Fruit fly (Drosophila melanogaster) whole organism, embryonic: ENCODE data around the gene Eip63F-1.

Source experiments
- Ada2b ChIP-seq: fragments of 200-800 bp; sonication (Bioruptor generic); IDR thresholded peaks from 2 replicates; pipeline ENCODE4 v1.3.6; 2022; ENCODE audit warnings: missing biosample characterization, missing genetic modification characterization
- Atf6 ChIP-seq: fragments of 200-800 bp; sonication (Bioruptor generic); IDR thresholded peaks from 2 replicates; pipeline ENCODE4 v1.3.6; 2022; ENCODE audit warnings: missing biosample characterization, missing genetic modification characterization
- CG10654 ChIP-seq: fragments of 200-800 bp; sonication (Bioruptor generic); optimal IDR thresholded peaks from 2 replicates; lab custom pipeline; 2016; ENCODE audit warnings: missing biosample characterization, missing genetic modification characterization
- CG10959 ChIP-seq: fragments of 200-800 bp; sonication (Bioruptor generic); IDR thresholded peaks from 2 replicates; pipeline ENCODE4 v1.3.6; 2022; ENCODE audit warnings: missing biosample characterization, missing genetic modification characterization
- CG12071 ChIP-seq: fragments of 200-800 bp; sonication (Bioruptor generic); optimal IDR thresholded peaks from 3 replicates; lab custom pipeline; 2018; ENCODE audit warnings: missing biosample characterization, mild to moderate bottlenecking, missing genetic modification characterization
- CG12744 ChIP-seq: fragments of 200-800 bp; sonication (Bioruptor generic); optimal IDR thresholded peaks from 2 replicates; lab custom pipeline; 2016; ENCODE audit warnings: missing biosample characterization, missing genetic modification characterization
- CG13775 ChIP-seq: fragments of 200-800 bp; sonication (Bioruptor generic); optimal IDR thresholded peaks from 3 replicates; lab custom pipeline; 2017; ENCODE audit warnings: missing biosample characterization, mild to moderate bottlenecking, missing genetic modification characterization
- CG14860 ChIP-seq: fragments of 200-800 bp; sonication (Bioruptor generic); IDR thresholded peaks from 3 replicates; pipeline ENCODE4 v1.3.6; 2022; ENCODE audit warnings: missing biosample characterization, missing genetic modification characterization; ENCODE audit not compliant: partially characterized antibody
- CG14965 ChIP-seq: fragments of 200-800 bp; sonication (Bioruptor generic); optimal IDR thresholded peaks from 2 replicates; lab custom pipeline; 2016; ENCODE audit warnings: missing biosample characterization, missing genetic modification characterization, borderline replicate concordance
- CG3065 ChIP-seq: fragments of 200-800 bp; sonication (Bioruptor generic); optimal IDR thresholded peaks from 2 replicates; lab custom pipeline; 2016; ENCODE audit warnings: missing biosample characterization, missing genetic modification characterization
- CG34376 ChIP-seq: fragments of 200-800 bp; sonication (Bioruptor generic); optimal IDR thresholded peaks from 2 replicates; lab custom pipeline; 2018; ENCODE audit warnings: missing biosample characterization, mild to moderate bottlenecking, missing genetic modification characterization
- CG3726 ChIP-seq: fragments of 200-800 bp; sonication (Bioruptor generic); IDR thresholded peaks from 3 replicates; pipeline ENCODE4, ENCODE4 v1.3.6; 2022; ENCODE audit warnings: missing biosample characterization, missing genetic modification characterization
- CG42726 ChIP-seq: fragments of 200-800 bp; sonication (Bioruptor generic); IDR thresholded peaks from 2 replicates; pipeline ENCODE4 v1.3.6; 2022; ENCODE audit warnings: missing biosample characterization, missing genetic modification characterization; ENCODE audit not compliant: partially characterized antibody
- CG6175 ChIP-seq: fragments of 200-800 bp; sonication (Bioruptor generic); IDR thresholded peaks from 3 replicates; pipeline ENCODE4 v1.3.6; 2022; ENCODE audit warnings: missing biosample characterization, missing genetic modification characterization
- CG7271 ChIP-seq: fragments of 200-800 bp; sonication (Bioruptor generic); optimal IDR thresholded peaks from 2 replicates; lab custom pipeline; 2018; ENCODE audit warnings: missing biosample characterization, mild to moderate bottlenecking, missing genetic modification characterization, moderate library complexity
- CG8359 ChIP-seq: fragments of 200-800 bp; sonication (Bioruptor generic); optimal IDR thresholded peaks from 2 replicates; lab custom pipeline; 2017; ENCODE audit warnings: missing biosample characterization, mild to moderate bottlenecking, missing genetic modification characterization, borderline replicate concordance
- CG9437 ChIP-seq: fragments of 200-800 bp; sonication (Bioruptor generic); optimal IDR thresholded peaks from 2 replicates; lab custom pipeline; 2018; ENCODE audit warnings: missing biosample characterization, mild to moderate bottlenecking, missing genetic modification characterization
- CG9727 ChIP-seq: fragments of 200-800 bp; sonication (Bioruptor generic); optimal IDR thresholded peaks from 3 replicates; lab custom pipeline; 2017; ENCODE audit warnings: missing biosample characterization, mild to moderate bottlenecking, missing genetic modification characterization
- CHES-1-like ChIP-seq: fragments of 200-800 bp; sonication (Bioruptor generic); optimal IDR thresholded peaks from 2 replicates; lab custom pipeline; 2016; ENCODE audit warnings: missing biosample characterization, missing genetic modification characterization
- Dbx ChIP-seq: fragments of 200-800 bp; sonication (Bioruptor generic); IDR thresholded peaks from 3 replicates; pipeline ENCODE4 v1.3.6; 2022; ENCODE audit warnings: missing biosample characterization, missing genetic modification characterization
- Dfd ChIP-seq, 2 experiments: fragments of >200 bp; optimal IDR thresholded peaks; 2 replicates each; lab custom pipeline; 2017; ENCODE audit warnings: missing biosample characterization in 2 of 2, missing genetic modification characterization in 2 of 2
- Dll ChIP-seq: fragments of 200-800 bp; sonication (Bioruptor generic); IDR thresholded peaks from 4 replicates; pipeline ENCODE4 v1.3.6; 2022; ENCODE audit warnings: missing biosample characterization, missing genetic modification characterization; ENCODE audit not compliant: partially characterized antibody
- Doc2 ChIP-seq: fragments of 200-800 bp; sonication (Bioruptor generic); IDR thresholded peaks from 2 replicates; pipeline ENCODE4 v1.3.6; 2022; ENCODE audit warnings: missing biosample characterization, missing genetic modification characterization
- Eip74EF ChIP-seq, 2 experiments: fragments of 200-800 bp in 1 of 2; fragments of >200 bp in 1 of 2; sonication (Bioruptor generic) in 1 of 2; optimal IDR thresholded peaks; 2 replicates each; lab custom pipeline; 2017 to 2019; ENCODE audit warnings: missing biosample characterization in 2 of 2, missing genetic modification characterization in 2 of 2, mild to moderate bottlenecking in 1 of 2, moderate library complexity in 1 of 2
- Fer3 ChIP-seq: fragments of 200-800 bp; sonication (Bioruptor generic); optimal IDR thresholded peaks from 2 replicates; lab custom pipeline; 2018; ENCODE audit warnings: missing biosample characterization, mild to moderate bottlenecking, missing genetic modification characterization, moderate library complexity
- Gsc ChIP-seq: fragments of 200-800 bp; sonication (Bioruptor generic); IDR thresholded peaks from 2 replicates; pipeline ENCODE4 v1.3.6; 2022; ENCODE audit warnings: missing biosample characterization, missing genetic modification characterization
- HLHmδ ChIP-seq: fragments of 200-800 bp; sonication (Bioruptor generic); optimal IDR thresholded peaks from 2 replicates; lab custom pipeline; 2018; ENCODE audit warnings: missing biosample characterization, mild to moderate bottlenecking, missing genetic modification characterization, moderate library complexity
- Hr51 ChIP-seq, 2 experiments: fragments of 200-800 bp; sonication (Bioruptor generic); optimal IDR thresholded peaks; 2 replicates in 1 of 2; 3 replicates in 1 of 2; lab custom pipeline; 2016 to 2018; ENCODE audit warnings: missing biosample characterization in 2 of 2, missing genetic modification characterization in 2 of 2, mild to moderate bottlenecking in 1 of 2, moderate library complexity in 1 of 2
- Sry-β ChIP-seq: fragments of 200-800 bp; sonication (Bioruptor generic); optimal IDR thresholded peaks from 2 replicates; lab custom pipeline; 2018; ENCODE audit warnings: missing biosample characterization, mild to moderate bottlenecking, missing genetic modification characterization, moderate library complexity
- Stat92E ChIP-seq, 3 experiments: fragments of >200 bp in 2 of 3; fragments of 200-800 bp in 1 of 3; sonication (Bioruptor generic) in 1 of 3; optimal IDR thresholded peaks; 2 replicates each; lab custom pipeline; 2017 to 2019; ENCODE audit warnings: missing biosample characterization in 3 of 3, missing genetic modification characterization in 3 of 3, mild to moderate bottlenecking in 1 of 3, moderate library complexity in 1 of 3
- Usf ChIP-seq: fragments of 200-800 bp; sonication (Bioruptor generic); optimal IDR thresholded peaks from 2 replicates; lab custom pipeline; 2017; ENCODE audit warnings: missing genotype, missing biosample characterization, missing genetic modification characterization
- caup ChIP-seq: fragments of 200-800 bp; sonication (Bioruptor generic); optimal IDR thresholded peaks from 3 replicates; lab custom pipeline; 2017; ENCODE audit warnings: missing biosample characterization, mild to moderate bottlenecking, missing genetic modification characterization, moderate library complexity; ENCODE audit not compliant: severe bottlenecking
- chif ChIP-seq, 2 experiments: fragments of 200-800 bp; sonication (Bioruptor generic); optimal IDR thresholded peaks; 3 replicates each; lab custom pipeline; 2016; ENCODE audit warnings: missing biosample characterization in 2 of 2, missing genetic modification characterization in 2 of 2
- corto ChIP-seq: fragments of 200-800 bp; sonication (Bioruptor generic); optimal IDR thresholded peaks from 2 replicates; lab custom pipeline; 2016; ENCODE audit warnings: missing biosample characterization, mild to moderate bottlenecking, missing genetic modification characterization, moderate library complexity
- crc ChIP-seq: fragments of 200-800 bp; sonication (Bioruptor generic); optimal IDR thresholded peaks from 2 replicates; lab custom pipeline; 2016; ENCODE audit warnings: missing biosample characterization, missing genetic modification characterization
- croc ChIP-seq: fragments of 200-800 bp; sonication (Bioruptor generic); conservative IDR thresholded peaks from 3 replicates; pipeline ENCODE4 v1.3.6; 2022; ENCODE audit warnings: missing biosample characterization, missing genetic modification characterization
- dpn ChIP-seq, 2 experiments: fragments of 200-800 bp; sonication (Bioruptor generic); optimal IDR thresholded peaks; 3 replicates each; lab custom pipeline; 2016; ENCODE audit warnings: missing biosample characterization in 2 of 2, missing genetic modification characterization in 2 of 2
- grau ChIP-seq: fragments of 200-800 bp; optimal IDR thresholded peaks from 3 replicates; lab custom pipeline; 2019; ENCODE audit warnings: missing biosample characterization, mild to moderate bottlenecking, missing genetic modification characterization, moderate library complexity
- hb ChIP-seq: fragments of 200-800 bp; sonication (Bioruptor generic); IDR thresholded peaks from 3 replicates; pipeline ENCODE4 v1.3.6; 2022; ENCODE audit warnings: missing biosample characterization, missing genetic modification characterization; ENCODE audit not compliant: partially characterized antibody
- pan ChIP-seq, 4 experiments: fragments of >200 bp in 3 of 4; fragments of 200-800 bp in 1 of 4; sonication (Bioruptor generic) in 1 of 4; optimal IDR thresholded peaks in 3 of 4; IDR thresholded peaks in 1 of 4; 2 replicates each; pipeline versions ENCODE4 v1.3.6 to Lab custom; 2017 to 2022; ENCODE audit warnings: missing biosample characterization in 2 of 4, missing genetic modification characterization in 2 of 4, mixed read lengths in 1 of 4
- phol ChIP-seq: fragments of 200-800 bp; sonication (Bioruptor generic); optimal IDR thresholded peaks from 3 replicates; lab custom pipeline; 2018; ENCODE audit warnings: missing biosample characterization, mild to moderate bottlenecking, missing genetic modification characterization, moderate library complexity
- prd ChIP-seq, 3 experiments: fragments of >200 bp in 2 of 3; fragments of 200-800 bp in 1 of 3; sonication (Bioruptor generic) in 1 of 3; optimal IDR thresholded peaks in 2 of 3; IDR thresholded peaks in 1 of 3; 2 replicates in 2 of 3; 3 replicates in 1 of 3; pipeline versions ENCODE4 v1.3.6 to Lab custom; 2017 to 2022; ENCODE audit warnings: missing biosample characterization in 1 of 3, missing genetic modification characterization in 1 of 3
- shn ChIP-seq: fragments of 200-800 bp; sonication (Bioruptor generic); optimal IDR thresholded peaks from 3 replicates; lab custom pipeline; 2016; ENCODE audit warnings: missing biosample characterization, missing genetic modification characterization
- slbo ChIP-seq: fragments of 200-800 bp; sonication (Bioruptor generic); IDR thresholded peaks from 2 replicates; pipeline ENCODE4 v1.3.6; 2022; ENCODE audit warnings: missing biosample characterization, missing genetic modification characterization
- sob ChIP-seq: fragments of 200-800 bp; sonication (Bioruptor generic); IDR thresholded peaks from 2 replicates; pipeline ENCODE4 v1.3.6; 2022; ENCODE audit warnings: missing biosample characterization, missing genetic modification characterization
- ssp ChIP-seq: fragments of 200-800 bp; sonication (Bioruptor generic); IDR thresholded peaks from 2 replicates; pipeline ENCODE4 v1.3.6; 2022; ENCODE audit warnings: missing biosample characterization, missing genetic modification characterization
- tgo ChIP-seq: fragments of 200-800 bp; sonication (Bioruptor generic); IDR thresholded peaks from 3 replicates; pipeline ENCODE4 v1.3.6; 2022; ENCODE audit warnings: missing biosample characterization, missing genetic modification characterization
- vvl ChIP-seq: fragments of 200-800 bp; sonication (Bioruptor generic); IDR thresholded peaks from 2 replicates; pipeline ENCODE4 v1.3.6; 2022; ENCODE audit warnings: missing biosample characterization, missing genetic modification characterization

The Eip63F-1 gene

DNA sequence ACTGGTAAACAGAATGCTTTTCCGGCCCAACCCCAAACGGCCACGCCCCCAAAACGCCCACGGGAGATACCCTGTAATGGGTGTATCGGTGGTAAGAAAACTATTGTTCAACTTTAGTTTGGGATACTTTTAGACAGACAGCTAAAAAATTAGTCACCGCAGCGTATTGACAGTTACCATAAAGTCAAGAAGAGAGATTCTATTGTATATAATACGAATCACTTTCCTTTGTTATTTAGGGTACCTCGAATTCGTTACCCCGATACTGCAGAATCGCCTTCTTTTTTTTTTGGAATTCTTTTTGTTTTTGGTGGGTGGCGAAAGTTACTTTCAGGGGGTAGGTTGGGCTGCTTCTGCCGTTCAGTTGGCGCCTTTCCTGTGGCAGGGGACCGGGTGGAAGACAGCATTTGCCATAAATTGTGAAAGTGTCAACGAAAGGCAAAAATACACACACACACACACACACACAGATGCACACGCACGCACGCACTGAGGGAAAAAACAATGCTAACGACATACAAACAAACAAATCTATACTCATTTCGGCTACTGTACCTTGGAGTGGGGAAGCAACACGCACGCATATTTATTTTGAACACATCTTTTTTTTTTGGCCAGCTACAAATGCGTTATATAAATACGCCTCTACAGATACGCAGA, 35.1 kb upstream of the Eip63F-1 start (continued):
- peak; percentile 26; the same call in 2 of the 3 replicates for TF ChIP-seq tgo (GFP tag; lab: Robert Waterston, UW)
- TF ChIP-seq CG13775 (GFP tag; lab: Kevin White, UChicago): peak; percentile 29
- no peak for TF ChIP-seq pan (optimal IDR thresholded peaks at IDR 0.05; lab: Kevin White, UChicago)
- TF ChIP-seq pan (GFP tag; optimal IDR thresholded peaks at IDR 0.05 in 1 of 2, IDR thresholded peaks at IDR 0.05 in 1 of 2): peak in 1 of 2 experiments; percentile 50
- TF ChIP-seq Fer3 (tag; lab: Kevin White, UChicago): peak; percentile 25
- no peak for TF ChIP-seq corto
- no peak for TF ChIP-seq Gsc
- TF ChIP-seq CG3065 (GFP tag; lab: Kevin White, UChicago): peak; percentile 14
- peak; percentile 56 for TF ChIP-seq grau (tag; lab: Kevin White, UChicago)
- TF ChIP-seq phol (tag; lab: Kevin White, UChicago): peak; percentile 32
- TF ChIP-seq Dfd (GFP tag; optimal IDR thresholded peaks at IDR 0.05; lab: Kevin White, UChicago): peak in 1 of 2 experiments; percentile 57
- TF ChIP-seq CHES-1-like: no peak
- no peak for TF ChIP-seq CG3726 (GFP tag; lab: Robert Waterston, UW)
- TF ChIP-seq CG9437 (GFP tag; lab: Kevin White, UChicago): peak; percentile 15
- no peak for TF ChIP-seq crc (GFP tag; lab: Kevin White, UChicago)
- no peak for TF ChIP-seq Stat92E (GFP tag; optimal IDR thresholded peaks at IDR 0.05; lab: Kevin White, UChicago)
- no peak for TF ChIP-seq Dbx (GFP tag; lab: Robert Waterston, UW)
- TF ChIP-seq slbo (GFP tag; lab: Robert Waterston, UW): peak; percentile 66
- peak; percentile 6 to 16 for TF ChIP-seq chif (GFP tag; optimal IDR thresholded peaks at IDR 0.05; lab: Kevin White, UChicago)
- TF ChIP-seq Ada2b: no peak
- TF ChIP-seq CG42726 (GFP tag; lab: Robert Waterston, UW): no peak
- 0 out of 2 replicates have a peak, but pooled peaks have one; percentile 46 for TF ChIP-seq vvl (GFP tag; lab: Robert Waterston, UW)
- no peak for TF ChIP-seq ssp (GFP tag; lab: Robert Waterston, UW)
- no peak for TF ChIP-seq CG10959 (GFP tag; lab: Robert Waterston, UW)
- no peak for TF ChIP-seq CG34376
- TF ChIP-seq CG10654 (GFP tag; lab: Kevin White, UChicago): no peak
- no peak for TF ChIP-seq Usf (GFP tag; lab: Kevin White, UChicago)
- TF ChIP-seq CG9727 (GFP tag; lab: Kevin White, UChicago): peak; percentile 57
- TF ChIP-seq shn (GFP tag; lab: Kevin White, UChicago): no peak
- peak in 1 of 2 experiments; percentile 65 for TF ChIP-seq Hr51 (GFP tag; optimal IDR thresholded peaks at IDR 0.05; lab: Kevin White, UChicago)
- no peak for TF ChIP-seq CG12071
- no peak for TF ChIP-seq CG7271 (tag; lab: Kevin White, UChicago)
- TF ChIP-seq sob: peak; percentile 35; the same call in 1 of the 2 replicates
- no peak for TF ChIP-seq hb (GFP tag; lab: Robert Waterston, UW)
- no peak for TF ChIP-seq croc (GFP tag; lab: Robert Waterston, UW)
- TF ChIP-seq CG8359 (GFP tag; lab: Kevin White, UChicago): no peak
- TF ChIP-seq Atf6 (GFP tag; lab: Robert Waterston, UW): peak; percentile 44; the same call in 1 of the 2 replicates
- no peak for TF ChIP-seq Doc2 (GFP tag; lab: Robert Waterston, UW)
- no peak for TF ChIP-seq CG14965 (GFP tag; lab: Kevin White, UChicago)

DNA sequence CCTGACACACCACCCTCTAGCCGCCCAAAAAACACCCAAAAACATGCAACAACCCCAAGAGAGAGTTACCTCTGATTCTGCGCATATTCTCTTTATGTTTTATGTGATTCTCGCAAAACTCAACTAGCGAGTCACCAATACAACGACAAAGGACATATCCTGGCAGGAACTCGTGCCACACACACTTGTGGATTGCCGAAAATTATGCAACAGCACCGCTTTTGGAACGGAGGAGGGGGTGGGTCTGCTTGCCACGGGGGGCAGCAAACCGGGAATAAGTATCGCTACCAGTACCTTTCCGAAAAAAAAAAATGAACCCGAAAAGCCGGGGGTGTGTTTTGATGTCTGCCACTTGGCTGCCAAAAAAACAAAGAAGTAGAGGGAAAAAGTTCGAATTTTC, 29.7 kb upstream of the Eip63F-1 start:
- TF ChIP-seq prd (optimal IDR thresholded peaks at IDR 0.05; lab: Kevin White, UChicago) (no peak), prd (GFP tag; IDR thresholded peaks at IDR 0.05; lab: Robert Waterston, UW) (no peak), CG12744 (GFP tag; lab: Kevin White, UChicago) (no peak), CG14860 (no peak), Eip74EF (GFP tag; optimal IDR thresholded peaks at IDR 0.05; lab: Kevin White, UChicago) (no peak), dpn (GFP tag; optimal IDR thresholded peaks at IDR 0.05; lab: Kevin White, UChicago) (no peak), HLHmδ (GFP tag; lab: Kevin White, UChicago) (no peak), Dll (GFP tag; lab: Robert Waterston, UW) (no peak), Sry-β (GFP tag; lab: Kevin White, UChicago) (no peak), caup (GFP tag; lab: Kevin White, UChicago) (no peak), CG6175 (no peak)
